Worm (Caenorhabditis elegans) whole organism, L4 larva: ENCODE measurements around the gene srw-143.

ENCODE experiments used
- R02D3.7 ChIP-seq: fragments of 150-350 bp; sonication (generic microtip); optimal IDR thresholded peaks from 3 replicates; lab custom pipeline; 2014; ENCODE audit warnings: missing biosample characterization, missing genetic modification characterization
- ctbp-1 ChIP-seq: fragments of 200-800 bp; sonication (Bioruptor generic); IDR thresholded peaks from 2 replicates; pipeline ENCODE4 v1.3.6; 2022; ENCODE audit warnings: missing genetic modification reagents, missing genetic modification characterization, missing compliant biosample characterization
- dmd-6 ChIP-seq: fragments of 200-800 bp; sonication (Bioruptor generic); IDR thresholded peaks from 2 replicates; pipeline ENCODE4 v1.3.6; 2022; ENCODE audit warnings: missing genetic modification reagents, missing genetic modification characterization, missing compliant biosample characterization
- nhr-48 ChIP-seq: sonication (generic microtip); optimal IDR thresholded peaks from 2 replicates; lab custom pipeline; 2016; ENCODE audit warnings: mild to moderate bottlenecking, missing genetic modification characterization, missing compliant biosample characterization

ce11 chrV:2913948-2914347 is 27.4 kb downstream of the srw-143 start, which contains the start of gene srh-146:
- TF ChIP-seq dmd-6 (GFP tag; lab: Robert Waterston, UW): no peak
- no peak for TF ChIP-seq R02D3.7 (tag; lab: Kevin White, UChicago)
- TF ChIP-seq ctbp-1 (GFP tag; lab: Robert Waterston, UW): no peak
- no peak for TF ChIP-seq nhr-48 (tag; lab: Kevin White, UChicago)
